Fruit fly (Drosophila melanogaster): ENCODE data around the gene emb.
A peak's percentile ranks its signal among the peaks of the same experiment; 100 is the strongest.

DNA sequence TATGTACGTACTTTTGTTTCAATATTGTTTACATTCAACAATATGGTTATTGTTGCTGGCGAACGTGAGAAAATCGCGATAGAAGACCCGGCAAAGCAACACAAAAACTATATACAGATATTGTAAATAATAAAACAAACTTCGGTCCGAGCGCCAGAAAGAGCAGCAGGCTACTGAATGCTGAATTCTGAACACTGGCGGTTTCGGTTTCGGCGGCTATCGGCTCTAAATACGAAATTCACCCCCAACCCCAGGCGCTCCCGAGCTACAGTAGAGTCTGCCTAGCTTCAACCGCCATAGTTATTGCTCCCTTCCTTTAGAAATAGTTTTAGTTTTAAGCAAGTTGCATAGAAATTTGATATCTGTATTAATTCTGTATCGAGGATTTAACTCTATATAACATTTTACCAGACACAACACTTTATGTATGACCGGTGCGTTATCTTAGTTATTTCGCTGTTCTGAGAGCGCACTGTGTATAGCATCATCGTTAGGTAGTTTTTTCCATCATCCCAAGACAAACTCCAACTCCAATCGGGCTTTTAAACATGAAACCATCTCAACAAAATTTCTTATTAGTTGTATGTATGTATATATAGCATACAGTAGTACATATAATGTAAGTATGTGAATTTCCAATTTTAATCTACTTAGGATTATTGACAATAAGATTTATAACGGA is 41.0 kb upstream of the emb start, which contains the start of gene CG7627:
- TF ChIP-seq kay (GFP tag; ENCODE audit: borderline replicate concordance) (peak; percentile 72), tj (GFP tag; optimal IDR thresholded peaks at IDR 0.05) (no peak), Hr96 (GFP tag; optimal IDR thresholded peaks at IDR 0.05) (peak; percentile 85)
